Fruit fly (Drosophila melanogaster) whole organism, embryonic: Measurements from ENCODE around the gene CG6287.

Source experiments
- ATbp ChIP-seq: fragments of 200-800 bp; sonication (Bioruptor generic); optimal IDR thresholded peaks from 2 replicates; lab custom pipeline; 2017; ENCODE audit warnings: missing biosample characterization, mild to moderate bottlenecking, missing genetic modification characterization, missing genetic modification reagents
- Adf1 ChIP-seq: fragments of 200-800 bp; sonication (Bioruptor generic); IDR thresholded peaks from 2 replicates; pipeline ENCODE4 v1.3.6; 2022; ENCODE audit warnings: missing biosample characterization, missing genetic modification characterization
- Awh ChIP-seq: fragments of 200-800 bp; sonication (Bioruptor generic); IDR thresholded peaks from 2 replicates; pipeline ENCODE4, ENCODE4 v1.3.6; 2022; ENCODE audit warnings: missing biosample characterization, missing genetic modification characterization
- CG10209 ChIP-seq: fragments of 200-800 bp; sonication (Bioruptor generic); optimal IDR thresholded peaks from 3 replicates; lab custom pipeline; 2017; ENCODE audit warnings: missing biosample characterization, mild to moderate bottlenecking, missing genetic modification characterization, missing genetic modification reagents
- CG10274 ChIP-seq: fragments of 200-800 bp; sonication (Bioruptor generic); optimal IDR thresholded peaks from 3 replicates; lab custom pipeline; 2017; ENCODE audit warnings: missing biosample characterization, mild to moderate bottlenecking, missing genetic modification characterization
- CG10979 ChIP-seq: fragments of 200-800 bp; sonication (Bioruptor generic); optimal IDR thresholded peaks from 2 replicates; lab custom pipeline; 2018; ENCODE audit warnings: missing biosample characterization, mild to moderate bottlenecking, missing genetic modification characterization, moderate library complexity
- CG11696 ChIP-seq: fragments of 200-800 bp; sonication (Bioruptor generic); IDR thresholded peaks from 2 replicates; pipeline ENCODE4 v1.3.6; 2022; ENCODE audit warnings: missing biosample characterization, missing genetic modification characterization
- CG12659 ChIP-seq: fragments of 200-800 bp; sonication (Bioruptor generic); optimal IDR thresholded peaks from 3 replicates; lab custom pipeline; 2017; ENCODE audit warnings: mild to moderate bottlenecking, missing biosample characterization, missing genetic modification reagents, missing genetic modification characterization
- CG12942 ChIP-seq: fragments of 200-800 bp; sonication (Bioruptor generic); optimal IDR thresholded peaks from 3 replicates; lab custom pipeline; 2016; ENCODE audit warnings: missing biosample characterization, missing genetic modification characterization
- CG2199 ChIP-seq: fragments of 200-800 bp; sonication (Bioruptor generic); IDR thresholded peaks from 3 replicates; pipeline ENCODE4 v1.3.6; 2022; ENCODE audit warnings: missing biosample characterization, missing genetic modification characterization
- CG3065 ChIP-seq: fragments of 200-800 bp; sonication (Bioruptor generic); optimal IDR thresholded peaks from 2 replicates; lab custom pipeline; 2016; ENCODE audit warnings: missing biosample characterization, missing genetic modification characterization
- CG32767 ChIP-seq: fragments of 200-800 bp; sonication (Bioruptor generic); IDR thresholded peaks from 2 replicates; pipeline ENCODE4 v1.3.6; 2022; ENCODE audit warnings: missing biosample characterization, missing genetic modification characterization
- CG4424 ChIP-seq: fragments of 200-800 bp; sonication (Bioruptor generic); optimal IDR thresholded peaks from 3 replicates; lab custom pipeline; 2016; ENCODE audit warnings: missing biosample characterization, missing genetic modification characterization
- CG4854 ChIP-seq: fragments of 200-800 bp; sonication (Bioruptor generic); optimal IDR thresholded peaks from 2 replicates; lab custom pipeline; 2016; ENCODE audit warnings: missing biosample characterization, missing genetic modification characterization, inconsistent platforms
- CG6791 ChIP-seq: fragments of 200-800 bp; sonication (Bioruptor generic); IDR thresholded peaks from 3 replicates; pipeline ENCODE4 v1.3.6; 2022; ENCODE audit warnings: missing biosample characterization, missing genetic modification characterization; ENCODE audit not compliant: partially characterized antibody
- CG6813 ChIP-seq: fragments of 200-800 bp; sonication (Bioruptor generic); optimal IDR thresholded peaks from 2 replicates; lab custom pipeline; 2017; ENCODE audit warnings: missing biosample characterization, missing genetic modification characterization, mild to moderate bottlenecking, moderate library complexity, missing genetic modification reagents
- CG7839 ChIP-seq: fragments of 200-800 bp; sonication (Bioruptor generic); optimal IDR thresholded peaks from 3 replicates; lab custom pipeline; 2018; ENCODE audit warnings: missing biosample characterization, mild to moderate bottlenecking, missing genetic modification characterization, moderate library complexity
- CG7963 ChIP-seq: fragments of 200-800 bp; sonication (Bioruptor generic); IDR thresholded peaks from 3 replicates; pipeline ENCODE4 v1.3.6; 2022; ENCODE audit warnings: missing biosample characterization, missing genetic modification characterization; ENCODE audit not compliant: partially characterized antibody
- CG9609 ChIP-seq: fragments of 200-800 bp; sonication (Bioruptor generic); optimal IDR thresholded peaks from 3 replicates; lab custom pipeline; 2016; ENCODE audit warnings: missing biosample characterization, missing genetic modification characterization
- CkIIα-i1 ChIP-seq: fragments of 200-800 bp; sonication (Bioruptor generic); IDR thresholded peaks from 2 replicates; pipeline ENCODE4 v1.3.6; 2022; ENCODE audit warnings: missing biosample characterization, missing genetic modification characterization
- Dek ChIP-seq: fragments of 200-800 bp; sonication (Bioruptor generic); optimal IDR thresholded peaks from 3 replicates; lab custom pipeline; 2019; ENCODE audit warnings: missing biosample characterization, mild to moderate bottlenecking, missing genetic modification characterization, moderate library complexity
- Drgx ChIP-seq: fragments of 200-800 bp; sonication (Bioruptor generic); IDR thresholded peaks from 2 replicates; pipeline ENCODE4 v1.3.6; 2022; ENCODE audit warnings: missing biosample characterization, missing genetic modification characterization
- Fer1 ChIP-seq: fragments of 200-800 bp; sonication (Bioruptor generic); optimal IDR thresholded peaks from 2 replicates; lab custom pipeline; 2017; ENCODE audit warnings: missing biosample characterization, mild to moderate bottlenecking, missing genetic modification characterization
- HLH4C ChIP-seq: fragments of 200-800 bp; sonication (Bioruptor generic); IDR thresholded peaks from 3 replicates; pipeline ENCODE4 v1.3.6; 2022; ENCODE audit warnings: missing biosample characterization, missing genetic modification characterization; ENCODE audit not compliant: partially characterized antibody
- HmgD ChIP-seq: fragments of 200-800 bp; sonication (Bioruptor generic); optimal IDR thresholded peaks from 3 replicates; lab custom pipeline; 2016; ENCODE audit warnings: missing biosample characterization, missing genetic modification characterization
- Lhr ChIP-seq: fragments of 200-800 bp; sonication (Bioruptor generic); optimal IDR thresholded peaks from 3 replicates; lab custom pipeline; 2017; ENCODE audit warnings: mild to moderate bottlenecking, missing biosample characterization, missing genetic modification reagents, missing genetic modification characterization
- Max ChIP-seq: fragments of 200-800 bp; sonication (Bioruptor generic); optimal IDR thresholded peaks from 2 replicates; lab custom pipeline; 2016; ENCODE audit warnings: missing biosample characterization, mild to moderate bottlenecking, missing genetic modification characterization
- Myb ChIP-seq: fragments of 200-800 bp; sonication (Bioruptor generic); optimal IDR thresholded peaks from 2 replicates; lab custom pipeline; 2016; ENCODE audit warnings: missing biosample characterization, missing genetic modification characterization
- Optix ChIP-seq: fragments of 200-800 bp; sonication (Bioruptor generic); IDR thresholded peaks from 3 replicates; pipeline ENCODE4 v1.3.6; 2022; ENCODE audit warnings: missing biosample characterization, missing genetic modification characterization
- PHDP ChIP-seq: fragments of 200-800 bp; sonication (Bioruptor generic); optimal IDR thresholded peaks from 3 replicates; lab custom pipeline; 2018; ENCODE audit warnings: missing biosample characterization, mild to moderate bottlenecking, missing genetic modification characterization, moderate library complexity
- Scr ChIP-seq: fragments of 200-800 bp; sonication (Bioruptor generic); IDR thresholded peaks from 2 replicates; pipeline ENCODE4 v1.3.6; 2022; ENCODE audit warnings: missing biosample characterization, missing genetic modification characterization; ENCODE audit not compliant: partially characterized antibody
- ab ChIP-seq: fragments of 200-800 bp; sonication (Bioruptor generic); optimal IDR thresholded peaks from 2 replicates; lab custom pipeline; 2016; ENCODE audit warnings: missing biosample characterization, missing genetic modification characterization
- bsh ChIP-seq, 2 experiments: fragments of 200-800 bp; sonication (Bioruptor generic); optimal IDR thresholded peaks; 2 replicates each; lab custom pipeline; 2017 to 2018; ENCODE audit warnings: mild to moderate bottlenecking in 2 of 2, missing biosample characterization in 2 of 2, missing genetic modification characterization in 2 of 2, moderate library complexity in 1 of 2
- dmrt11E ChIP-seq: fragments of 200-800 bp; sonication (Bioruptor generic); optimal IDR thresholded peaks from 3 replicates; lab custom pipeline; 2018; ENCODE audit warnings: missing biosample characterization, mild to moderate bottlenecking, missing genetic modification characterization, moderate library complexity
- dpn ChIP-seq, 2 experiments: fragments of 200-800 bp; sonication (Bioruptor generic); optimal IDR thresholded peaks; 3 replicates each; lab custom pipeline; 2016; ENCODE audit warnings: missing biosample characterization in 2 of 2, missing genetic modification characterization in 2 of 2
- dysf ChIP-seq: fragments of 200-800 bp; sonication (Bioruptor generic); IDR thresholded peaks from 3 replicates; pipeline ENCODE4 v1.3.6; 2022; ENCODE audit warnings: missing biosample characterization, missing genetic modification characterization
- ems ChIP-seq: fragments of 200-800 bp; sonication (Bioruptor generic); optimal IDR thresholded peaks from 3 replicates; lab custom pipeline; 2016; ENCODE audit warnings: missing biosample characterization, missing genetic modification characterization
- en ChIP-seq: fragments of 200-800 bp; sonication (Bioruptor generic); optimal IDR thresholded peaks from 2 replicates; lab custom pipeline; 2016; ENCODE audit warnings: missing biosample characterization, missing genetic modification characterization
- fd3F ChIP-seq: fragments of 200-800 bp; sonication (Bioruptor generic); optimal IDR thresholded peaks from 2 replicates; lab custom pipeline; 2018; ENCODE audit warnings: missing biosample characterization, mild to moderate bottlenecking, missing genetic modification characterization, moderate library complexity
- fru ChIP-seq: fragments of >200 bp; optimal IDR thresholded peaks from 2 replicates; lab custom pipeline; 2017
- gce ChIP-seq: fragments of 200-800 bp; sonication (Bioruptor generic); IDR thresholded peaks from 3 replicates; pipeline ENCODE4 v1.3.6; 2022; ENCODE audit warnings: missing biosample characterization, missing genetic modification characterization
- grau ChIP-seq: fragments of 200-800 bp; optimal IDR thresholded peaks from 3 replicates; lab custom pipeline; 2019; ENCODE audit warnings: missing biosample characterization, mild to moderate bottlenecking, missing genetic modification characterization, moderate library complexity
- her ChIP-seq: fragments of 200-800 bp; sonication (Bioruptor generic); optimal IDR thresholded peaks from 2 replicates; lab custom pipeline; 2016; ENCODE audit warnings: missing biosample characterization, missing genetic modification characterization
- jigr1 ChIP-seq: fragments of 200-800 bp; sonication (Bioruptor generic); IDR thresholded peaks from 3 replicates; pipeline ENCODE4 v1.3.6; 2022; ENCODE audit warnings: missing biosample characterization, missing genetic modification characterization
- lab ChIP-seq: fragments of 200-800 bp; sonication (Bioruptor generic); optimal IDR thresholded peaks from 3 replicates; lab custom pipeline; 2017; ENCODE audit warnings: missing biosample characterization, missing genetic modification characterization, mild to moderate bottlenecking, moderate library complexity, missing genetic modification reagents
- lilli ChIP-seq: fragments of 200-800 bp; sonication (Bioruptor generic); optimal IDR thresholded peaks from 3 replicates; lab custom pipeline; 2016; ENCODE audit warnings: missing biosample characterization, missing genetic modification characterization
- nerfin-2 ChIP-seq: fragments of 200-800 bp; sonication (Bioruptor generic); IDR thresholded peaks from 2 replicates; pipeline ENCODE4 v1.3.6; 2022; ENCODE audit warnings: missing biosample characterization, missing genetic modification characterization; ENCODE audit not compliant: partially characterized antibody
- otp ChIP-seq: fragments of 200-800 bp; sonication (Bioruptor generic); IDR thresholded peaks from 3 replicates; pipeline ENCODE4, ENCODE4 v1.3.6; 2022; ENCODE audit warnings: missing biosample characterization, missing genetic modification characterization
- sisA ChIP-seq: fragments of 200-800 bp; sonication (Bioruptor generic); IDR thresholded peaks from 2 replicates; pipeline ENCODE4 v1.3.6; 2022; ENCODE audit warnings: missing biosample characterization, missing genetic modification characterization
- sna ChIP-seq: fragments of 200-800 bp; sonication (Bioruptor generic); IDR thresholded peaks from 2 replicates; pipeline ENCODE4 v1.3.6; 2022; ENCODE audit warnings: missing biosample characterization, missing genetic modification characterization; ENCODE audit not compliant: partially characterized antibody
- z ChIP-seq: fragments of 200-800 bp; sonication (Bioruptor generic); IDR thresholded peaks from 3 replicates; pipeline ENCODE4 v1.3.6; 2022; ENCODE audit warnings: missing biosample characterization, missing genetic modification characterization

CG6287 gene

dm6 chr2L:11199068-11199467 is 43.5 kb upstream of the CG6287 start (continued):
- no peak for TF ChIP-seq CkIIα-i1 (GFP tag; lab: Robert Waterston, UW)
- TF ChIP-seq ATbp = no peak
- peak; percentile 23 for TF ChIP-seq Fer1 (GFP tag; lab: Kevin White, UChicago)
- no peak for TF ChIP-seq CG10979 (tag; lab: Kevin White, UChicago)
- peak in 1 of 2 experiments; percentile 57 for TF ChIP-seq dpn (GFP tag; optimal IDR thresholded peaks at IDR 0.05; lab: Kevin White, UChicago)
- TF ChIP-seq Awh (GFP tag; lab: Robert Waterston, UW) = no peak
- TF ChIP-seq CG7963 (GFP tag; lab: Robert Waterston, UW) = no peak
- no peak for TF ChIP-seq CG9609 (GFP tag; lab: Kevin White, UChicago)
- TF ChIP-seq gce = no peak
- TF ChIP-seq dysf = peak; percentile 56; the same call in 2 of the 3 replicates
- TF ChIP-seq nerfin-2 (GFP tag; lab: Robert Waterston, UW) = no peak
- no peak for TF ChIP-seq HLH4C (GFP tag; lab: Robert Waterston, UW)
- TF ChIP-seq Dek (tag; lab: Kevin White, UChicago) = peak; percentile 81
- no peak for TF ChIP-seq CG4424 (GFP tag; lab: Kevin White, UChicago)
- TF ChIP-seq ems = no peak
- TF ChIP-seq ab = no peak
- no peak for TF ChIP-seq Lhr (GFP tag; lab: Kevin White, UChicago)
- peak; percentile 51 for TF ChIP-seq lab (GFP tag; lab: Kevin White, UChicago)
- TF ChIP-seq fd3F = peak; percentile 83
- no peak for TF ChIP-seq dmrt11E
- peak; percentile 75 for TF ChIP-seq PHDP (tag; lab: Kevin White, UChicago)
- TF ChIP-seq CG12942 (GFP tag; lab: Kevin White, UChicago) = peak; percentile 17
- no peak for TF ChIP-seq Scr (GFP tag; lab: Robert Waterston, UW)
- no peak for TF ChIP-seq CG6791
- TF ChIP-seq CG10209 (GFP tag; lab: Kevin White, UChicago) = peak; percentile 65
- TF ChIP-seq Myb (GFP tag; lab: Kevin White, UChicago) = peak; percentile 10
- TF ChIP-seq Optix (GFP tag; lab: Robert Waterston, UW) = no peak
- TF ChIP-seq CG12659 = peak; percentile 66
- peak; percentile 54; the same call in 1 of the 2 replicates for TF ChIP-seq CG11696 (GFP tag; lab: Robert Waterston, UW)
- no peak for TF ChIP-seq jigr1 (GFP tag; lab: Robert Waterston, UW)
- TF ChIP-seq sna = no peak
- TF ChIP-seq CG4854 = peak; percentile 14
- TF ChIP-seq Max (GFP tag; lab: Kevin White, UChicago) = no peak
- TF ChIP-seq otp (GFP tag; lab: Robert Waterston, UW) = no peak
- no peak for TF ChIP-seq fru
- no peak for TF ChIP-seq HmgD (GFP tag; lab: Kevin White, UChicago)
- TF ChIP-seq CG2199 (GFP tag; lab: Robert Waterston, UW) = no peak
- peak; percentile 79 for TF ChIP-seq grau (tag; lab: Kevin White, UChicago)
- TF ChIP-seq sisA = no peak
- peak; percentile 59 for TF ChIP-seq lilli (GFP tag; lab: Kevin White, UChicago)
- no peak for TF ChIP-seq en (GFP tag; lab: Kevin White, UChicago)
- TF ChIP-seq Adf1 (GFP tag; lab: Robert Waterston, UW) = peak; percentile 54
- no peak for TF ChIP-seq z (GFP tag; lab: Robert Waterston, UW)
- no peak for TF ChIP-seq Drgx (GFP tag; lab: Robert Waterston, UW)
- TF ChIP-seq CG7839 (tag; lab: Kevin White, UChicago) = peak; percentile 57
- no peak; the same call in 1 of the 2 replicates for TF ChIP-seq CG32767 (GFP tag; lab: Robert Waterston, UW)
- TF ChIP-seq CG3065 (GFP tag; lab: Kevin White, UChicago) = no peak
- TF ChIP-seq bsh (GFP tag; optimal IDR thresholded peaks at IDR 0.05; lab: Kevin White, UChicago) = no peak
- no peak for TF ChIP-seq her (GFP tag; lab: Kevin White, UChicago)
- no peak for TF ChIP-seq CG6813 (GFP tag; lab: Kevin White, UChicago)
- no peak for TF ChIP-seq CG10274 (GFP tag; lab: Kevin White, UChicago)
